Fruit fly (Drosophila melanogaster): ENCODE data around the gene Rac1.

Gene Rac1

DNA sequence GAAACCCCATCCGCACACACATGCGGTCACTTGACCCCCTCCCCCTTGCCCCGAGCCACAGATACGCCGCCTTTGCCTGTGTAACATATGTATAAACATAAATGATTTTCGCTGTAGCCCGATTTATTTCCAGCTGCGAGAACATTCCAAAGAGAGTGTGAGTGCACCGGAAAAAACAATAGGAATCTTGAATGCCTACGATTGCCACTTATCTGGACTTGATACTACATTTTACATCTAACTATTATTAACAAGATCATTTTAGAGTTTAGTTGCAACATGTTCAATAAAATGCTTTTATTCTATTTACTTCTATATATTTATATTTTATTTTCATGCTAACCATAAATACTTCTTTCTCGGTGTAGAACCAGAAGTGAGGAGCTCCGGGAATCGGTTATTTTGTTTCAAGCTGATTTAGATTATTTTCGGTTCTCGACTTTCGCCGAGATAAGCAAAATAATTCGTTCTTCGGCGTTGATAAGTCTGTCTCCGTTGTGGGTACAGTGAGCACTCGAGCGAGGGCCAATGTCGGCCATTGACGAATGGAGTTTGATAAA, 2.3 kb downstream of the Rac1 start (continued):
- TF ChIP-seq gsb-n (tag; optimal IDR thresholded peaks at IDR 0.05) (peak; percentile 89), fd96Cb (tag; optimal IDR thresholded peaks at IDR 0.05) (peak; percentile 85), unpg (GFP tag; optimal IDR thresholded peaks at IDR 0.05) (peak; percentile 88), Myb (GFP tag; optimal IDR thresholded peaks at IDR 0.05) (no peak), CG8281 (tag; optimal IDR thresholded peaks at IDR 0.05) (peak; percentile 59), slou (GFP tag; optimal IDR thresholded peaks at IDR 0.05) (no peak), CG31388 (GFP tag; optimal IDR thresholded peaks at IDR 0.05) (peak; percentile 48), CG17186 (GFP tag; optimal IDR thresholded peaks at IDR 0.05) (no peak), hth (optimal IDR thresholded peaks at IDR 0.05) (no peak), gem (tag; optimal IDR thresholded peaks at IDR 0.05) (peak; percentile 92), ewg (GFP tag; optimal IDR thresholded peaks at IDR 0.05) (peak; percentile 65), Sox100B (GFP tag; optimal IDR thresholded peaks at IDR 0.05) (no peak), CG12744 (GFP tag; optimal IDR thresholded peaks at IDR 0.05) (no peak), CG9215 (GFP tag; IDR thresholded peaks at IDR 0.05) (peak; percentile 56), CG31224 (GFP tag; IDR thresholded peaks at IDR 0.05) (peak; percentile 67), corto (GFP tag; optimal IDR thresholded peaks at IDR 0.05) (no peak), eve (GFP tag; optimal IDR thresholded peaks at IDR 0.05) (no peak), ATbp (GFP tag; optimal IDR thresholded peaks at IDR 0.05) (peak; percentile 84), pzg (GFP tag; optimal IDR thresholded peaks at IDR 0.05) (no peak), esg (GFP tag; conservative IDR thresholded peaks at IDR 0.05) (peak; percentile 68), CG7271 (tag; optimal IDR thresholded peaks at IDR 0.05) (no peak), gro (GFP tag; optimal IDR thresholded peaks at IDR 0.05) (no peak), peb (GFP tag; IDR thresholded peaks at IDR 0.05) (peak; percentile 70; the same call in 1 of the 2 replicates), YL-1 (GFP tag; optimal IDR thresholded peaks at IDR 0.05) (peak; percentile 48), HLH54F (GFP tag; optimal IDR thresholded peaks at IDR 0.05) (no peak), maf-S (GFP tag; optimal IDR thresholded peaks at IDR 0.05) (no peak), CG9727 (GFP tag; optimal IDR thresholded peaks at IDR 0.05) (peak; percentile 89), da (GFP tag; optimal IDR thresholded peaks at IDR 0.05) (no peak), ind (GFP tag; optimal IDR thresholded peaks at IDR 0.05) (peak; percentile 66), amos (GFP tag; IDR thresholded peaks at IDR 0.05; ENCODE audit: partially characterized antibody) (no peak), D19B (GFP tag; optimal IDR thresholded peaks at IDR 0.05) (peak; percentile 18), CG1792 (GFP tag; optimal IDR thresholded peaks at IDR 0.05) (no peak), CG15269 (tag; optimal IDR thresholded peaks at IDR 0.05) (peak; percentile 78), Camta (GFP tag; optimal IDR thresholded peaks at IDR 0.05) (peak; percentile 38), Optix (GFP tag; IDR thresholded peaks at IDR 0.05) (no peak; the same call in 2 of the 3 replicates), chm (GFP tag; IDR thresholded peaks at IDR 0.05) (peak; percentile 74; the same call in 1 of the 2 replicates), sima (GFP tag; optimal IDR thresholded peaks at IDR 0.05) (no peak), HmgZ (tag; optimal IDR thresholded peaks at IDR 0.05) (peak; percentile 58), Oli (tag; optimal IDR thresholded peaks at IDR 0.05) (peak; percentile 83), CG1832 (GFP tag; optimal IDR thresholded peaks at IDR 0.05) (no peak), org-1 (GFP tag; optimal IDR thresholded peaks at IDR 0.05) (peak; percentile 75), sim (GFP tag; IDR thresholded peaks at IDR 0.05) (peak; percentile 69; the same call in 1 of the 2 replicates), Lim3 (GFP tag; IDR thresholded peaks at IDR 0.05) (no peak), D (optimal IDR thresholded peaks at IDR 0.05) (no peak), D (GFP tag; optimal IDR thresholded peaks at IDR 0.05) (peak; percentile 87), toy (GFP tag; IDR thresholded peaks at IDR 0.05) (no peak), CG33213 (GFP tag; optimal IDR thresholded peaks at IDR 0.05) (peak; percentile 8), TFAM (GFP tag; optimal IDR thresholded peaks at IDR 0.05) (no peak), Abd-B (GFP tag; optimal IDR thresholded peaks at IDR 0.05) (peak; percentile 32), slbo (GFP tag; IDR thresholded peaks at IDR 0.05) (peak; percentile 68), Taf1 (GFP tag; IDR thresholded peaks at IDR 0.05) (peak; percentile 39; the same call in 1 of the 2 replicates)

Data from whole organism, embryonic.